Worm (Caenorhabditis elegans): ENCODE data around the gene F22F4.9.

ce11 chrX:6041094-6041441 is 41.8 kb upstream of the F22F4.9 start:
- TF ChIP-seq ama-1 (optimal IDR thresholded peaks at IDR 0.05) (no peak), tbx-37 (GFP tag; conservative IDR thresholded peaks at IDR 0.05) (no peak), ceh-36 (tag; optimal IDR thresholded peaks at IDR 0.05) (no peak), B0310.2 (tag; optimal IDR thresholded peaks at IDR 0.05) (no peak)
